Fruit fly (Drosophila melanogaster): ENCODE results near the gene Osi4.
A peak's percentile ranks its signal among the peaks of the same experiment; 100 is the strongest.

Osi4 gene

dm6 chr3R:6233104-6233503, 11.5 kb upstream of the Osi4 start (continued):
- TF ChIP-seq CG3281 (GFP tag; optimal IDR thresholded peaks at IDR 0.05) (no peak), CG7928 (GFP tag; optimal IDR thresholded peaks at IDR 0.05) (no peak), Asciz (GFP tag; optimal IDR thresholded peaks at IDR 0.05) (peak; percentile 20), z (GFP tag; IDR thresholded peaks at IDR 0.05) (no peak), fd64A (GFP tag; optimal IDR thresholded peaks at IDR 0.05) (no peak), Myb (GFP tag; optimal IDR thresholded peaks at IDR 0.05) (no peak), Dref (GFP tag; IDR thresholded peaks at IDR 0.05) (no peak), pros (GFP tag; optimal IDR thresholded peaks at IDR 0.05) (no peak), CG8765 (GFP tag; IDR thresholded peaks at IDR 0.05) (no peak), Tbp (GFP tag; optimal IDR thresholded peaks at IDR 0.05) (no peak), zfh2 (GFP tag; optimal IDR thresholded peaks at IDR 0.05) (no peak), CG3995 (GFP tag; optimal IDR thresholded peaks at IDR 0.05) (no peak), CG4820 (GFP tag; optimal IDR thresholded peaks at IDR 0.05) (no peak), CG10979 (tag; optimal IDR thresholded peaks at IDR 0.05) (peak; percentile 21), Oli (tag; optimal IDR thresholded peaks at IDR 0.05) (peak; percentile 18), seq (GFP tag; IDR thresholded peaks at IDR 0.05) (no peak), CG2199 (GFP tag; IDR thresholded peaks at IDR 0.05) (no peak), CG8281 (tag; optimal IDR thresholded peaks at IDR 0.05) (no peak), ATbp (GFP tag; optimal IDR thresholded peaks at IDR 0.05) (peak; percentile 9), CTCF (GFP tag; optimal IDR thresholded peaks at IDR 0.05) (no peak), sqz (GFP tag; optimal IDR thresholded peaks at IDR 0.05) (no peak), CG2678 (tag; optimal IDR thresholded peaks at IDR 0.05) (peak; percentile 30), gem (tag; optimal IDR thresholded peaks at IDR 0.05) (peak; percentile 48), CG6791 (GFP tag; IDR thresholded peaks at IDR 0.05; ENCODE audit: partially characterized antibody) (no peak), CG13424 (tag; optimal IDR thresholded peaks at IDR 0.05) (peak; percentile 20), Sox102F (GFP tag; optimal IDR thresholded peaks at IDR 0.05) (peak; percentile 52), CG17359 (tag; optimal IDR thresholded peaks at IDR 0.05) (peak; percentile 16), Hr51 (GFP tag; optimal IDR thresholded peaks at IDR 0.05) (peak in 1 of 2 experiments; percentile 37), CG7556 (GFP tag; optimal IDR thresholded peaks at IDR 0.05) (no peak), CHES-1-like (GFP tag; optimal IDR thresholded peaks at IDR 0.05) (no peak), CG4617 (GFP tag; optimal IDR thresholded peaks at IDR 0.05; ENCODE audit: borderline replicate concordance) (no peak), CG14441 (GFP tag; IDR thresholded peaks at IDR 0.05) (no peak), Gug (GFP tag; IDR thresholded peaks at IDR 0.05) (no peak), row (GFP tag; IDR thresholded peaks at IDR 0.05) (0 out of 3 replicates have a peak, but pooled peaks have one; percentile 8), CG1603 (tag; optimal IDR thresholded peaks at IDR 0.05) (peak; percentile 32), MTF-1 (GFP tag; optimal IDR thresholded peaks at IDR 0.05; ENCODE audit: borderline replicate concordance) (no peak), CG7372 (GFP tag; IDR thresholded peaks at IDR 0.05) (no peak), CG8290 (GFP tag; optimal IDR thresholded peaks at IDR 0.05) (no peak), CG8290 (tag; optimal IDR thresholded peaks at IDR 0.05) (no peak), cwo (GFP tag; optimal IDR thresholded peaks at IDR 0.05) (no peak), CG17912 (GFP tag; optimal IDR thresholded peaks at IDR 0.05) (no peak), dmrt99B (tag; optimal IDR thresholded peaks at IDR 0.05) (peak; percentile 63), CG43689 (GFP tag; IDR thresholded peaks at IDR 0.05) (no peak), Lim3 (GFP tag; IDR thresholded peaks at IDR 0.05) (no peak), TFAM (GFP tag; optimal IDR thresholded peaks at IDR 0.05) (no peak), CG14710 (tag; optimal IDR thresholded peaks at IDR 0.05) (no peak), B-H2 (GFP tag; optimal IDR thresholded peaks at IDR 0.05) (no peak), CG4282 (GFP tag; optimal IDR thresholded peaks at IDR 0.05) (no peak), Ets97D (GFP tag; optimal IDR thresholded peaks at IDR 0.05) (no peak), Ssrp (tag; optimal IDR thresholded peaks at IDR 0.05) (peak; percentile 5), insv (GFP tag; optimal IDR thresholded peaks at IDR 0.05) (no peak), Bdp1 (GFP tag; optimal IDR thresholded peaks at IDR 0.05) (no peak)

All from whole organism, embryonic.